Worm (Caenorhabditis elegans) whole organism, L1 larva: Measurements from ENCODE around the gene dcaf-1.
A peak's percentile ranks its signal among the peaks of the same experiment; 100 is the strongest.

Experiments
- C16A3.4 ChIP-seq: fragments of 150-350 bp; optimal IDR thresholded peaks from 2 replicates; lab custom pipeline; 2014; ENCODE audit warnings: missing biosample characterization, missing genetic modification characterization
- C34B4.2 ChIP-seq: sonication (generic microtip); optimal IDR thresholded peaks from 2 replicates; lab custom pipeline; 2017; ENCODE audit warnings: mild to moderate bottlenecking, missing genetic modification characterization, missing compliant biosample characterization
- F16B12.6 ChIP-seq: fragments of 150-350 bp; optimal IDR thresholded peaks from 2 replicates; lab custom pipeline; 2014; ENCODE audit warnings: missing biosample characterization, missing genetic modification characterization
- Y116A8C.19 ChIP-seq: sonication (generic microtip); optimal IDR thresholded peaks from 2 replicates; lab custom pipeline; 2016; ENCODE audit warnings: missing compliant biosample characterization, missing genetic modification characterization, borderline replicate concordance
- aha-1 ChIP-seq: fragments of 150-350 bp; optimal IDR thresholded peaks from 2 replicates; lab custom pipeline; 2014; ENCODE audit warnings: missing biosample characterization, missing genetic modification characterization
- ceh-8 ChIP-seq: fragments of 200-800 bp; sonication (Bioruptor generic); optimal IDR thresholded peaks from 2 replicates; lab custom pipeline; 2018; ENCODE audit warnings: mild to moderate bottlenecking, missing genetic modification characterization, moderate library complexity, missing compliant biosample characterization
- ceh-82 ChIP-seq, 3 experiments: fragments of 150-350 bp in 1 of 3; sonication (generic microtip) in 2 of 3; optimal IDR thresholded peaks; 2 replicates each; lab custom pipeline; 2014 to 2017; ENCODE audit warnings: missing biosample characterization in 3 of 3, missing genetic modification characterization in 3 of 3
- dsc-1 ChIP-seq: sonication (generic microtip); optimal IDR thresholded peaks from 2 replicates; lab custom pipeline; 2016; ENCODE audit warnings: mild to moderate bottlenecking, missing genetic modification characterization, missing compliant biosample characterization
- efl-1 ChIP-seq, 4 experiments: fragments of 150-350 bp; optimal IDR thresholded peaks in 3 of 4; peaks in 1 of 4; 1 replicate in 1 of 4; 2 replicates in 3 of 4; lab custom pipeline; 2014; ENCODE audit warnings: missing biosample characterization in 2 of 4, missing genetic modification characterization in 2 of 4, missing genetic modification reagents in 2 of 4
- egl-27 ChIP-seq, 2 experiments: fragments of 150-350 bp in 1 of 2; sonication (generic microtip); optimal IDR thresholded peaks; 3 replicates each; lab custom pipeline; 2017 to 2018; ENCODE audit warnings: missing biosample characterization in 2 of 2, missing genetic modification characterization in 2 of 2, missing genetic modification reagents in 2 of 2
- ets-5 ChIP-seq: fragments of 200-800 bp; sonication (Bioruptor generic); IDR thresholded peaks from 2 replicates; pipeline ENCODE4 v1.3.6; 2022; ENCODE audit warnings: missing genetic modification characterization, missing compliant biosample characterization
- fkh-4 ChIP-seq: sonication (generic microtip); optimal IDR thresholded peaks from 2 replicates; lab custom pipeline; 2016; ENCODE audit warnings: missing compliant biosample characterization, missing genetic modification characterization, borderline replicate concordance
- fos-1 ChIP-seq: fragments of 150-350 bp; optimal IDR thresholded peaks from 2 replicates; lab custom pipeline; 2014; ENCODE audit warnings: missing biosample characterization, missing genetic modification characterization
- grh-1 ChIP-seq: fragments of 200-800 bp; sonication (Bioruptor generic); IDR thresholded peaks from 2 replicates; pipeline ENCODE4 v1.3.6; 2022; ENCODE audit warnings: missing genetic modification reagents, missing genetic modification characterization, missing compliant biosample characterization
- hlh-17 ChIP-seq: fragments of 200-800 bp; sonication (Bioruptor generic); optimal IDR thresholded peaks from 2 replicates; lab custom pipeline; 2018; ENCODE audit warnings: missing genetic modification characterization, mild to moderate bottlenecking, missing compliant biosample characterization, moderate library complexity, borderline replicate concordance
- isw-1 ChIP-seq: fragments of 200-800 bp; sonication (Bioruptor generic); IDR thresholded peaks from 2 replicates; pipeline ENCODE4 v1.3.6; 2022; ENCODE audit warnings: missing genetic modification characterization, missing compliant biosample characterization
- lin-13 ChIP-seq: fragments of 150-350 bp; optimal IDR thresholded peaks from 2 replicates; lab custom pipeline; 2014; ENCODE audit warnings: missing biosample characterization, missing genetic modification reagents, missing genetic modification characterization
- lin-35 ChIP-seq, 2 experiments: fragments of 150-350 bp; optimal IDR thresholded peaks; 2 replicates each; lab custom pipeline; 2014; ENCODE audit warnings: missing biosample characterization in 2 of 2, missing genetic modification characterization in 2 of 2, missing genetic modification reagents in 2 of 2
- lin-39 ChIP-seq: fragments of 150-350 bp; optimal IDR thresholded peaks from 2 replicates; lab custom pipeline; 2014; ENCODE audit warnings: missing biosample characterization, missing genetic modification reagents, missing genetic modification characterization
- lsy-2 ChIP-seq, 2 experiments: fragments of 150-350 bp; optimal IDR thresholded peaks; 2 replicates each; lab custom pipeline; 2014; ENCODE audit warnings: missing biosample characterization in 2 of 2, missing genetic modification characterization in 2 of 2
- nhr-11 ChIP-seq: fragments of 150-350 bp; optimal IDR thresholded peaks from 2 replicates; lab custom pipeline; 2014; ENCODE audit warnings: missing biosample characterization, missing genetic modification characterization
- nhr-12 ChIP-seq: sonication (generic microtip); optimal IDR thresholded peaks from 2 replicates; lab custom pipeline; 2017; ENCODE audit warnings: missing biosample characterization, missing genetic modification characterization
- nhr-237 ChIP-seq: fragments of 150-350 bp; optimal IDR thresholded peaks from 2 replicates; lab custom pipeline; 2014; ENCODE audit warnings: missing biosample characterization, missing genetic modification characterization
- nhr-71 ChIP-seq: sonication (generic microtip); optimal IDR thresholded peaks from 2 replicates; lab custom pipeline; 2016; ENCODE audit warnings: mild to moderate bottlenecking, missing genetic modification characterization, moderate library complexity, missing compliant biosample characterization
- nhr-76 ChIP-seq: sonication (generic microtip); optimal IDR thresholded peaks from 2 replicates; lab custom pipeline; 2017; ENCODE audit warnings: missing biosample characterization, missing genetic modification characterization
- pag-3 ChIP-seq: sonication (generic microtip); optimal IDR thresholded peaks from 2 replicates; lab custom pipeline; 2017; ENCODE audit warnings: missing genetic modification characterization, mild to moderate bottlenecking, missing compliant biosample characterization, antibody characterized with exemption, borderline replicate concordance; ENCODE audit not compliant: insufficient read depth
- pqm-1 ChIP-seq: sonication (generic microtip); optimal IDR thresholded peaks from 3 replicates; lab custom pipeline; 2017; ENCODE audit warnings: missing biosample characterization, missing genetic modification characterization
- rnt-1 ChIP-seq: sonication (generic microtip); optimal IDR thresholded peaks from 2 replicates; lab custom pipeline; 2016; ENCODE audit warnings: mild to moderate bottlenecking, missing genetic modification characterization, moderate library complexity, missing compliant biosample characterization
- snu-23 ChIP-seq: sonication (generic microtip); optimal IDR thresholded peaks from 2 replicates; lab custom pipeline; 2016; ENCODE audit warnings: missing genetic modification characterization, missing compliant biosample characterization
- swsn-7 ChIP-seq: sonication (generic microtip); optimal IDR thresholded peaks from 2 replicates; lab custom pipeline; 2016; ENCODE audit warnings: missing genetic modification characterization, missing compliant biosample characterization
- unc-130 ChIP-seq: fragments of 150-350 bp; optimal IDR thresholded peaks from 2 replicates; lab custom pipeline; 2017; ENCODE audit warnings: missing biosample characterization, missing genetic modification characterization, inconsistent platforms
- ztf-11 ChIP-seq, 2 experiments: sonication (generic microtip); optimal IDR thresholded peaks; 2 replicates each; lab custom pipeline; 2016 to 2017; ENCODE audit warnings: missing genetic modification characterization in 2 of 2, missing biosample characterization in 1 of 2, missing compliant biosample characterization in 1 of 2
- ztf-4 ChIP-seq: fragments of 150-350 bp; optimal IDR thresholded peaks from 2 replicates; lab custom pipeline; 2014; ENCODE audit warnings: missing biosample characterization, missing genetic modification characterization

dcaf-1 gene

ce11 chrIV:9714264-9714663, 7.7 kb upstream of the dcaf-1 start:
- no peak for TF ChIP-seq nhr-71 (tag; lab: Kevin White, UChicago)
- no peak for TF ChIP-seq efl-1 (optimal IDR thresholded peaks at IDR 0.05; lab: Kevin White, UChicago)
- TF ChIP-seq efl-1 (GFP tag; optimal IDR thresholded peaks at IDR 0.05 in 1 of 2; lab: Kevin White, UChicago) = peak in 1 of 2 experiments; percentile 48
- TF ChIP-seq, all 84 proteins: peak for 1

DNA sequence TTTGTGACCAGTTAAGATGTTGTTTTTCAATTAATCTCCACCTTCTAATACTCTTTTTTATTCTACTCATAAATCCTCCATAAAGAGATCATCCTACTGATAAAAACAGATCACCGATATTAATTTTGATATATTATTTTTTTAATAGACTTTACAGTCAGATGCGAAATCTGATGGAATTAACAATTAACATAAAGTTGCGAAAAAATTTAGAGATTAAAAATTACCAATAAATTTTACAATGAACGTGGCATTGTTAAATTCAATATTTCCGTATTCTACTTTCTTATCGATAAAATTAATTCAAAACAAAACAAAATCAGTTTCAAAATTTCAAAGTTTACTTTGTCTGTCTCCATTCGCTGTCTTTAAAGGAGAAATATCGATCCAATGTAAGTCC, 6.3 kb upstream of the dcaf-1 start, which contains the start of gene K01H12.4:
Gene K01H12.4 (plus strand): TSS at position 301 of the 400 bp plus-strand sequence.
- TF ChIP-seq nhr-11 (tag; lab: Kevin White, UChicago) = no peak
- no peak for TF ChIP-seq lin-35 (GFP tag; optimal IDR thresholded peaks at IDR 0.05; lab: Kevin White, UChicago)
- no peak for TF ChIP-seq ets-5
- no peak for TF ChIP-seq nhr-237
- no peak for TF ChIP-seq ztf-11 (tag; optimal IDR thresholded peaks at IDR 0.05; lab: Kevin White, UChicago)
- no peak for TF ChIP-seq rnt-1 (tag; lab: Kevin White, UChicago)
- no peak for TF ChIP-seq egl-27 (tag; optimal IDR thresholded peaks at IDR 0.05; lab: Kevin White, UChicago)
- TF ChIP-seq F16B12.6 (tag; lab: Kevin White, UChicago) = no peak

ce11 chrIV:9709887-9710286, 3.4 kb upstream of the dcaf-1 start, which contains the start of gene nhr-38:
nhr-38 (plus strand) TSS chrIV:9710187.
- TF ChIP-seq C34B4.2 (tag; lab: Kevin White, UChicago) (no peak), dsc-1 (tag; lab: Kevin White, UChicago) (peak; percentile 0), Y116A8C.19 (tag; lab: Kevin White, UChicago) (no peak)

- no peak for TF ChIP-seq pqm-1 (tag; lab: Kevin White, UChicago)
- TF ChIP-seq, all 84 proteins: peak for 0
Observed at ce11 chrIV:9709205-9709604, 2.7 kb upstream of the dcaf-1 start, which contains the start of gene ant-1.3. ant-1.3 (minus strand) TSS chrIV:9709305.

DNA sequence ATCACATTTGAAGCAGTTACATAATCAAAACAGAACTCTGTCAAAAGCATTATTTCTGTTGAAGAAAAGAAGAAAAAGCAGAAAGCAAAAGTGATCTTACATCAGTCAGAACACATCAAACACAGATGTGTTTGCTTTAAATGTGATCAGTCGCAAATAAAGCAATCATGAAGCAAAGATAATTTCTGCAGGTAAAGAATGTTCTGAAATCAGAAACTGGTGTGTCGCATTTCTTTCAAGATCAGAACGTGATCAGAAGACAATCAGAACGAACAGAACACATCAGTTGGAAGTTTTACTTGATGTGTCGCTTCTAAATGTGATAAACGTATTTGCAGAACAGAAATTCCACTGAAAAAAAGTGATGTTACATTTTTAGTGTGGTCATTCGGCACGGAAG, 7.5 kb downstream of the dcaf-1 start:
- TF ChIP-seq pag-3 (tag; lab: Kevin White, UChicago) (no peak), lin-13 (no peak), ztf-4 (tag; lab: Kevin White, UChicago) (no peak), ceh-8 (GFP tag; lab: Kevin White, UChicago) (no peak), lin-39 (tag; lab: Kevin White, UChicago) (no peak), ceh-82 (tag; optimal IDR thresholded peaks at IDR 0.05; lab: Kevin White, UChicago) (no peak), fos-1 (tag; lab: Kevin White, UChicago) (no peak), swsn-7 (no peak), hlh-17 (GFP tag; lab: Kevin White, UChicago) (no peak), nhr-76 (tag; lab: Kevin White, UChicago) (no peak), egl-27 (tag; optimal IDR thresholded peaks at IDR 0.05; lab: Kevin White, UChicago) (no peak), dsc-1 (tag; lab: Kevin White, UChicago) (no peak), aha-1 (tag; lab: Kevin White, UChicago) (no peak), C16A3.4 (tag; lab: Kevin White, UChicago) (no peak), isw-1 (GFP tag; lab: Robert Waterston, UW) (no peak), snu-23 (GFP tag; lab: Kevin White, UChicago) (no peak), nhr-12 (no peak)

DNA sequence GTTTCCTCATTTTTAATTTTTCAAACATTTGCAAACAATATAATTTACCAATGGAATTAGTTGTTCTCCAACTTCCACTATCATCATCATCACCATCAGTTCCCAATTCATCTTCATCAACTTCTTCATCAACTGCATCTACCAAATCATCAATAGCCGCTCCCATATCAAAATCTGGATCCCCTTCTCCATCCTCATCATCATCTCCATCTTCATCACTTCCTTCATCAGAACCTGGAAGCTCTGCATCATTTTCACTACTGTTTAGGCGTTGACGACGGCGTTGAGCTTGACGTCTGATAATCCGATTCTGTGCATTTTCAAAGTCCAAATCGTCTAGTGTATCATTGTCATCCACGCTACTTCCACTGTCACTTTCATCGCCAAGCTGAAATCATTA, 8.7 kb downstream of the dcaf-1 start:
- no peak for TF ChIP-seq fkh-4 (tag; lab: Kevin White, UChicago)
- TF ChIP-seq hlh-17 (GFP tag; lab: Kevin White, UChicago) = no peak
- TF ChIP-seq unc-130 (tag; lab: Kevin White, UChicago) = no peak
- no peak for TF ChIP-seq lsy-2 (tag; optimal IDR thresholded peaks at IDR 0.05; lab: Kevin White, UChicago)
- no peak for TF ChIP-seq lin-13
- no peak for TF ChIP-seq grh-1 (GFP tag; lab: Robert Waterston, UW)
- TF ChIP-seq isw-1 (GFP tag; lab: Robert Waterston, UW) = no peak
- TF ChIP-seq, all 84 proteins: peak for 0
